Fruit fly (Drosophila melanogaster): Measurements from ENCODE around the gene LysP.

Gene LysP

dm6 chr3L:1176515-1176914 is 42.0 kb downstream of the LysP start:
- TF ChIP-seq dysf (GFP tag; IDR thresholded peaks at IDR 0.05) (0 out of 3 replicates have a peak, but pooled peaks have one; percentile 24), pan (optimal IDR thresholded peaks at IDR 0.05) (no peak), pan (GFP tag; optimal IDR thresholded peaks at IDR 0.05 in 1 of 2, IDR thresholded peaks at IDR 0.05 in 1 of 2) (peak in 1 of 2 experiments; percentile 25), CG31224 (GFP tag; IDR thresholded peaks at IDR 0.05) (peak; percentile 89), Oli (tag; optimal IDR thresholded peaks at IDR 0.05) (no peak), vvl (GFP tag; IDR thresholded peaks at IDR 0.05) (0 out of 2 replicates have a peak, but pooled peaks have one; percentile 6)

dm6 chr3L:1172858-1173257 is 45.6 kb downstream of the LysP start:
- TF ChIP-seq Hr39 (optimal IDR thresholded peaks at IDR 0.05) (peak; percentile 47), HHEX (GFP tag; optimal IDR thresholded peaks at IDR 0.05) (no peak), Hmr (GFP tag; optimal IDR thresholded peaks at IDR 0.05) (no peak), prd (optimal IDR thresholded peaks at IDR 0.05) (no peak), prd (GFP tag; IDR thresholded peaks at IDR 0.05) (no peak), CG16813 (GFP tag; IDR thresholded peaks at IDR 0.05; ENCODE audit: partially characterized antibody) (0 out of 3 replicates have a peak, but pooled peaks have one; percentile 12), Dip2 (GFP tag; IDR thresholded peaks at IDR 0.05) (peak; percentile 33; the same call in 1 of the 2 replicates), CG6272 (GFP tag; IDR thresholded peaks at IDR 0.05) (0 out of 2 replicates have a peak, but pooled peaks have one; percentile 16), Med (GFP tag) (peak; percentile 32), CG14667 (GFP tag; IDR thresholded peaks at IDR 0.05) (peak; percentile 16; the same call in 1 of the 2 replicates), Dek (tag; optimal IDR thresholded peaks at IDR 0.05) (no peak), sens (GFP tag) (peak; percentile 17), crol (GFP tag; IDR thresholded peaks at IDR 0.05) (0 out of 2 replicates have a peak, but pooled peaks have one; percentile 22), Opbp (GFP tag; IDR thresholded peaks at IDR 0.05; ENCODE audit: partially characterized antibody) (0 out of 3 replicates have a peak, but pooled peaks have one; percentile 16)

dm6 chr3L:1170611-1171010 is 47.9 kb downstream of the LysP start:
- TF ChIP-seq corto (GFP tag; optimal IDR thresholded peaks at IDR 0.05) (no peak), CG15073 (GFP tag; optimal IDR thresholded peaks at IDR 0.05) (no peak), CG13894 (tag; optimal IDR thresholded peaks at IDR 0.05) (peak; percentile 26), CG9215 (GFP tag; IDR thresholded peaks at IDR 0.05) (no peak), CG11247 (GFP tag; IDR thresholded peaks at IDR 0.05) (no peak), fd102C (GFP tag; optimal IDR thresholded peaks at IDR 0.05) (no peak), vnd (GFP tag; IDR thresholded peaks at IDR 0.05; ENCODE audit: partially characterized antibody) (no peak), sqz (GFP tag; optimal IDR thresholded peaks at IDR 0.05) (no peak), CG15479 (GFP tag; optimal IDR thresholded peaks at IDR 0.05) (no peak), Lim3 (GFP tag; IDR thresholded peaks at IDR 0.05) (no peak), TFAM (GFP tag; optimal IDR thresholded peaks at IDR 0.05) (no peak), CG33557 (GFP tag; optimal IDR thresholded peaks at IDR 0.05) (no peak), tgo (GFP tag; IDR thresholded peaks at IDR 0.05) (no peak), Six4 (GFP tag; optimal IDR thresholded peaks at IDR 0.05) (no peak), mirr (GFP tag; optimal IDR thresholded peaks at IDR 0.05) (no peak), insv (GFP tag; optimal IDR thresholded peaks at IDR 0.05) (no peak), abd-A (tag; optimal IDR thresholded peaks at IDR 0.05) (peak; percentile 75), CG17612 (GFP tag; IDR thresholded peaks at IDR 0.05) (no peak), Deaf1 (tag; optimal IDR thresholded peaks at IDR 0.05) (peak; percentile 2), sr (GFP tag; IDR thresholded peaks at IDR 0.05) (no peak), CG4360 (GFP tag; IDR thresholded peaks at IDR 0.05) (no peak), crol (GFP tag; IDR thresholded peaks at IDR 0.05) (peak; percentile 43; the same call in 1 of the 2 replicates), CG16813 (GFP tag; IDR thresholded peaks at IDR 0.05; ENCODE audit: partially characterized antibody) (no peak), repo (GFP tag; optimal IDR thresholded peaks at IDR 0.05) (no peak), CG3838 (GFP tag; optimal IDR thresholded peaks at IDR 0.05) (no peak), Oaz (GFP tag; IDR thresholded peaks at IDR 0.05) (no peak), chif (GFP tag; optimal IDR thresholded peaks at IDR 0.05) (no peak), Bgb (GFP tag; IDR thresholded peaks at IDR 0.05; ENCODE audit: partially characterized antibody) (0 out of 2 replicates have a peak, but pooled peaks have one; percentile 19), Sin3A (optimal IDR thresholded peaks at IDR 0.05) (no peak), CG10209 (GFP tag; optimal IDR thresholded peaks at IDR 0.05) (no peak), fru (optimal IDR thresholded peaks at IDR 0.05) (no peak), CG14860 (GFP tag; IDR thresholded peaks at IDR 0.05; ENCODE audit: partially characterized antibody) (no peak)
